Worm (Caenorhabditis elegans) whole organism, young adult: ENCODE data around the gene ras-2.

ENCODE experiments used
- B0019.2 ChIP-seq: fragments of 200-800 bp; sonication (Bioruptor generic); conservative IDR thresholded peaks from 2 replicates; pipeline ENCODE4 v1.3.6; 2022; ENCODE audit warnings: missing genetic modification reagents, missing genetic modification characterization, missing compliant biosample characterization
- B0261.1 ChIP-seq: sonication (generic microtip); optimal IDR thresholded peaks from 2 replicates; lab custom pipeline; 2016; ENCODE audit warnings: mild to moderate bottlenecking, missing genetic modification characterization, moderate library complexity, missing compliant biosample characterization
- B0336.3 ChIP-seq: fragments of 200-800 bp; sonication (Bioruptor generic); IDR thresholded peaks from 2 replicates; pipeline ENCODE4 v1.3.6; 2022; ENCODE audit warnings: missing genetic modification characterization, missing compliant biosample characterization
- F33H1.4 ChIP-seq: fragments of 200-800 bp; sonication (Bioruptor generic); IDR thresholded peaks from 2 replicates; pipeline ENCODE4 v1.3.6; 2022; ENCODE audit warnings: missing genetic modification reagents, missing genetic modification characterization, missing compliant biosample characterization
- F37B4.10 ChIP-seq: fragments of 200-800 bp; sonication (Bioruptor generic); IDR thresholded peaks from 2 replicates; pipeline ENCODE4 v1.3.6; 2022; ENCODE audit warnings: missing genetic modification characterization, missing compliant biosample characterization
- F49E8.2 ChIP-seq: sonication (generic microtip); optimal IDR thresholded peaks from 3 replicates; lab custom pipeline; 2017; ENCODE audit warnings: missing genetic modification characterization, mild to moderate bottlenecking, missing compliant biosample characterization, antibody characterized with exemption, moderate library complexity; ENCODE audit not compliant: insufficient read depth
- F52B5.7 ChIP-seq: sonication (generic microtip); optimal IDR thresholded peaks from 2 replicates; lab custom pipeline; 2016; ENCODE audit warnings: mild to moderate bottlenecking, missing genetic modification characterization, missing compliant biosample characterization
- Y53G8AR.9 ChIP-seq: fragments of 200-800 bp; sonication (Bioruptor generic); conservative IDR thresholded peaks from 2 replicates; pipeline ENCODE4 v1.3.6; 2022; ENCODE audit warnings: missing genetic modification reagents, missing genetic modification characterization, missing compliant biosample characterization
- Y56A3A.18 ChIP-seq: fragments of 200-800 bp; sonication (Bioruptor generic); IDR thresholded peaks from 2 replicates; pipeline ENCODE4 v1.3.6; 2022; ENCODE audit warnings: missing genetic modification reagents, missing genetic modification characterization, missing compliant biosample characterization
- ZK185.1 ChIP-seq: sonication (generic microtip); optimal IDR thresholded peaks from 2 replicates; lab custom pipeline; 2016; ENCODE audit warnings: mild to moderate bottlenecking, missing genetic modification characterization, missing compliant biosample characterization; ENCODE audit not compliant: poor library complexity, severe bottlenecking
- aptf-2 ChIP-seq: fragments of 200-800 bp; sonication (Bioruptor generic); conservative IDR thresholded peaks from 2 replicates; pipeline ENCODE4 v1.3.6; 2022; ENCODE audit warnings: missing genetic modification reagents, missing genetic modification characterization, missing compliant biosample characterization
- attf-5 ChIP-seq: fragments of 200-800 bp; sonication (Bioruptor generic); optimal IDR thresholded peaks from 2 replicates; lab custom pipeline; 2018; ENCODE audit warnings: mild to moderate bottlenecking, missing genetic modification characterization, missing compliant biosample characterization
- bed-2 ChIP-seq: fragments of 200-800 bp; sonication (Bioruptor generic); IDR thresholded peaks from 2 replicates; pipeline ENCODE4 v1.3.6; 2022; ENCODE audit warnings: missing genetic modification reagents, missing genetic modification characterization, missing compliant biosample characterization
- cebp-2 ChIP-seq: fragments of 200-800 bp; sonication (Bioruptor generic); IDR thresholded peaks from 2 replicates; pipeline ENCODE4 v1.3.6; 2022; ENCODE audit warnings: missing genetic modification characterization, missing compliant biosample characterization
- ceh-100 ChIP-seq: fragments of 200-800 bp; sonication (Bioruptor generic); IDR thresholded peaks from 2 replicates; pipeline ENCODE4 v1.3.6; 2022; ENCODE audit warnings: missing genetic modification reagents, missing genetic modification characterization, missing compliant biosample characterization
- ceh-58 ChIP-seq: fragments of 200-800 bp; sonication (Bioruptor generic); IDR thresholded peaks from 2 replicates; pipeline ENCODE4 v1.3.6; 2022; ENCODE audit warnings: missing genetic modification characterization, missing compliant biosample characterization
- dox-1 ChIP-seq: fragments of 200-800 bp; sonication (Bioruptor generic); IDR thresholded peaks from 2 replicates; pipeline ENCODE4 v1.3.6; 2022; ENCODE audit warnings: missing genetic modification reagents, missing genetic modification characterization, missing compliant biosample characterization
- egl-44 ChIP-seq: fragments of 200-800 bp; sonication (Bioruptor generic); IDR thresholded peaks from 2 replicates; pipeline ENCODE4 v1.3.6; 2022; ENCODE audit warnings: missing genetic modification reagents, missing genetic modification characterization, missing compliant biosample characterization
- ets-4 ChIP-seq: fragments of 200-800 bp; sonication (Bioruptor generic); optimal IDR thresholded peaks from 2 replicates; lab custom pipeline; 2018; ENCODE audit warnings: mild to moderate bottlenecking, missing genetic modification characterization, missing compliant biosample characterization
- fkh-3 ChIP-seq: sonication (generic microtip); optimal IDR thresholded peaks from 2 replicates; lab custom pipeline; 2016; ENCODE audit warnings: mild to moderate bottlenecking, missing genetic modification characterization, missing compliant biosample characterization
- him-1 ChIP-seq: sonication (generic microtip); optimal IDR thresholded peaks from 2 replicates; lab custom pipeline; 2016; ENCODE audit warnings: missing genotype, missing genetic modification reagents, missing genetic modification characterization, missing compliant biosample characterization
- hmg-20 ChIP-seq: fragments of 200-800 bp; sonication (Bioruptor generic); IDR thresholded peaks from 2 replicates; pipeline ENCODE4 v1.3.6; 2022; ENCODE audit warnings: missing genetic modification reagents, missing genetic modification characterization, missing compliant biosample characterization
- lag-1 ChIP-seq: fragments of 200-800 bp; sonication (Bioruptor generic); IDR thresholded peaks from 2 replicates; pipeline ENCODE4 v1.3.6; 2022; ENCODE audit warnings: missing genetic modification reagents, missing genetic modification characterization, missing compliant biosample characterization
- let-607 ChIP-seq, 2 experiments: fragments of 200-800 bp in 1 of 2; sonication (Bioruptor generic) in 1 of 2; sonication (generic microtip) in 1 of 2; optimal IDR thresholded peaks; 2 replicates each; lab custom pipeline; 2016 to 2018; ENCODE audit warnings: mild to moderate bottlenecking in 2 of 2, missing compliant biosample characterization in 2 of 2, missing genetic modification characterization in 2 of 2, moderate library complexity in 2 of 2, missing genotype in 1 of 2
- lin-26 ChIP-seq: fragments of 200-800 bp; sonication (Bioruptor generic); IDR thresholded peaks from 2 replicates; pipeline ENCODE4 v1.3.6; 2022; ENCODE audit warnings: missing genetic modification reagents, missing genetic modification characterization, missing compliant biosample characterization
- lin-35 ChIP-seq, 3 experiments: fragments of 150-350 bp in 2 of 3; sonication (generic microtip) in 1 of 3; optimal IDR thresholded peaks; 2 replicates each; lab custom pipeline; 2014 to 2018; ENCODE audit warnings: missing biosample characterization in 3 of 3, missing genetic modification characterization in 3 of 3, missing genetic modification reagents in 3 of 3
- lir-1 ChIP-seq: fragments of 200-800 bp; sonication (Bioruptor generic); conservative IDR thresholded peaks from 2 replicates; pipeline ENCODE4 v1.3.6; 2022; ENCODE audit warnings: missing genetic modification reagents, missing genetic modification characterization, missing compliant biosample characterization
- lsl-1 ChIP-seq: fragments of 200-800 bp; sonication (Bioruptor generic); optimal IDR thresholded peaks from 2 replicates; lab custom pipeline; 2018; ENCODE audit warnings: mild to moderate bottlenecking, missing genetic modification characterization, moderate library complexity, missing compliant biosample characterization
- lsy-27 ChIP-seq: sonication (generic microtip); optimal IDR thresholded peaks from 2 replicates; lab custom pipeline; 2017; ENCODE audit warnings: missing genetic modification characterization, mild to moderate bottlenecking, missing compliant biosample characterization, antibody characterized with exemption, missing genotype, borderline replicate concordance; ENCODE audit not compliant: insufficient read depth
- madf-6 ChIP-seq: fragments of 200-800 bp; sonication (Bioruptor generic); IDR thresholded peaks from 2 replicates; pipeline ENCODE4 v1.3.6; 2022; ENCODE audit warnings: missing genetic modification reagents, missing genetic modification characterization, missing compliant biosample characterization
- mcd-1 ChIP-seq: fragments of 200-800 bp; sonication (Bioruptor generic); IDR thresholded peaks from 2 replicates; pipeline ENCODE4 v1.3.6; 2022; ENCODE audit warnings: missing genetic modification reagents, missing genetic modification characterization, missing compliant biosample characterization
- mel-28 ChIP-seq: sonication (generic microtip); optimal IDR thresholded peaks from 2 replicates; lab custom pipeline; 2016; ENCODE audit warnings: borderline replicate concordance, mild to moderate bottlenecking, missing genetic modification characterization, missing compliant biosample characterization
- nhr-27 ChIP-seq: fragments of 200-800 bp; sonication (Bioruptor generic); optimal IDR thresholded peaks from 2 replicates; lab custom pipeline; 2018; ENCODE audit warnings: mild to moderate bottlenecking, missing genetic modification characterization, moderate library complexity, missing compliant biosample characterization
- pbrm-1 ChIP-seq: fragments of 200-800 bp; sonication (Bioruptor generic); IDR thresholded peaks from 2 replicates; pipeline ENCODE4 v1.3.6; 2022; ENCODE audit warnings: missing genetic modification reagents, missing genetic modification characterization, missing compliant biosample characterization
- rcor-1 ChIP-seq: fragments of 200-800 bp; sonication (Bioruptor generic); IDR thresholded peaks from 2 replicates; pipeline ENCODE4 v1.3.6; 2022; ENCODE audit warnings: missing genetic modification reagents, missing genetic modification characterization, missing compliant biosample characterization
- rec-8 ChIP-seq, 2 experiments: sonication (generic microtip); optimal IDR thresholded peaks; 2 replicates each; lab custom pipeline; 2016; ENCODE audit warnings: mild to moderate bottlenecking in 2 of 2, missing genetic modification characterization in 2 of 2, missing genetic modification reagents in 2 of 2, missing genotype in 2 of 2, missing biosample characterization in 1 of 2, missing compliant biosample characterization in 1 of 2, moderate library complexity in 1 of 2
- sdz-38 ChIP-seq: sonication (generic microtip); optimal IDR thresholded peaks from 2 replicates; lab custom pipeline; 2016; ENCODE audit warnings: missing genotype, missing genetic modification characterization, missing compliant biosample characterization
- snpc-1.3 ChIP-seq: sonication (generic microtip); optimal IDR thresholded peaks from 2 replicates; lab custom pipeline; 2017; ENCODE audit warnings: missing genetic modification characterization, mild to moderate bottlenecking, missing compliant biosample characterization, antibody characterized with exemption, moderate library complexity, missing genotype, missing genetic modification reagents; ENCODE audit not compliant: insufficient read depth
- tbp1 ChIP-seq: fragments of 200-800 bp; sonication (Bioruptor generic); optimal IDR thresholded peaks from 2 replicates; lab custom pipeline; 2018; ENCODE audit warnings: mild to moderate bottlenecking, missing genetic modification characterization, missing compliant biosample characterization
- xnd-1 ChIP-seq: sonication (generic microtip); optimal IDR thresholded peaks from 2 replicates; lab custom pipeline; 2016; ENCODE audit warnings: missing genotype, missing genetic modification reagents, missing genetic modification characterization, missing compliant biosample characterization
- zfh-2 ChIP-seq: fragments of 200-800 bp; sonication (Bioruptor generic); conservative IDR thresholded peaks from 2 replicates; pipeline ENCODE4 v1.3.6; 2022; ENCODE audit warnings: missing genetic modification reagents, missing genetic modification characterization, missing compliant biosample characterization
- ztf-18 ChIP-seq: sonication (generic microtip); optimal IDR thresholded peaks from 2 replicates; lab custom pipeline; 2016; ENCODE audit warnings: missing genotype, mild to moderate bottlenecking, missing genetic modification characterization, missing compliant biosample characterization
- ztf-25 ChIP-seq: fragments of 200-800 bp; sonication (Bioruptor generic); IDR thresholded peaks from 2 replicates; pipeline ENCODE4 v1.3.6; 2022; ENCODE audit warnings: missing genetic modification reagents, missing genetic modification characterization, missing compliant biosample characterization
- ztf-28 ChIP-seq: fragments of 200-800 bp; sonication (Bioruptor generic); IDR thresholded peaks from 2 replicates; pipeline ENCODE4 v1.3.6; 2022; ENCODE audit warnings: missing genetic modification reagents, missing genetic modification characterization, missing compliant biosample characterization

The ras-2 gene

DNA sequence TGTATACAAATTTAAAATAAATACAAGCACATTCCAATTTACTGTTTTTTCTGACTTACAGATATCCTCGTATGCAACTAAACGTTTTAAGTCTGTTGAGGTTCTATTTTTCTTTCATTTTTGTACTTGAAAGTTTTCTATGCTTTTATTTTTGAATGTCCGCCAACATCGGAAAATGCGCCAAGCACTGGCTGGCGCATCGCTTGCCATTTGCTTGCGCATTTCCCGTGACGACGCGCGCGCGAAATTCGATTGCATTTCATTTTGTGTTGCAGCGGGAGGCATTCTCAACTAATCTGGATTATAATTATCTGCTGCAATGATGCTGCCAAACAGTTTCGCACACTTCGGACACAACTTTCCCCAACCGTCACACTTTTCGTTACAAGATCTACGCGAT lies 17.1 kb upstream of the ras-2 start, which contains the start of gene fbxl-2 (continued):
- peak; percentile 59; the same call in 1 of the 2 replicates for TF ChIP-seq B0019.2 (GFP tag; lab: Robert Waterston, UW)
- peak; percentile 35 for TF ChIP-seq ets-4 (GFP tag; lab: Kevin White, UChicago)
- peak; percentile 96 for TF ChIP-seq mcd-1 (GFP tag; lab: Robert Waterston, UW)
- peak; percentile 92 for TF ChIP-seq lir-1 (GFP tag; lab: Robert Waterston, UW)
- peak; percentile 71; the same call in 1 of the 2 replicates for TF ChIP-seq cebp-2 (GFP tag; lab: Robert Waterston, UW)
- TF ChIP-seq B0336.3 (GFP tag; lab: Robert Waterston, UW), result peak; percentile 95
- TF ChIP-seq aptf-2 (GFP tag; lab: Robert Waterston, UW), result no peak
- TF ChIP-seq Y53G8AR.9 (GFP tag; lab: Robert Waterston, UW), result peak; percentile 97
- TF ChIP-seq Y56A3A.18 (GFP tag; lab: Robert Waterston, UW), result peak; percentile 88
- TF ChIP-seq, all 124 proteins: peak for 88

ce11 chrIII:4754001-4754561 lies 14.2 kb upstream of the ras-2 start, which contains the start of the genes rps-0 and rbg-3:
Gene rps-0, minus strand, starts transcription at chrIII:4754051.
Gene rbg-3, plus strand, starts transcription at chrIII:4754424.
- TF ChIP-seq ztf-28 (0 out of 2 replicates have a peak, but pooled peaks have one; percentile 30), rcor-1 (GFP tag; lab: Robert Waterston, UW) (peak; percentile 80), F37B4.10 (GFP tag; lab: Robert Waterston, UW) (no peak), madf-6 (peak; percentile 82), ceh-58 (GFP tag; lab: Robert Waterston, UW) (no peak), ztf-25 (GFP tag; lab: Robert Waterston, UW) (no peak), fkh-3 (tag; lab: Kevin White, UChicago) (no peak), ztf-18 (peak; percentile 90), lin-35 (GFP tag; optimal IDR thresholded peaks at IDR 0.05; lab: Kevin White, UChicago) (peak in 2 of 3 experiments; percentile 64 to 92), F49E8.2 (tag; lab: Kevin White, UChicago) (peak; percentile 74), rec-8 (tag; optimal IDR thresholded peaks at IDR 0.05; lab: Kevin White, UChicago) (no peak), dox-1 (peak; percentile 87), lsy-27 (tag; lab: Kevin White, UChicago) (no peak), B0336.3 (GFP tag; lab: Robert Waterston, UW) (0 out of 2 replicates have a peak, but pooled peaks have one; percentile 35), hmg-20 (GFP tag; lab: Robert Waterston, UW) (no peak), xnd-1 (peak; percentile 20), zfh-2 (GFP tag; lab: Robert Waterston, UW) (no peak), lag-1 (no peak), lsl-1 (GFP tag; lab: Kevin White, UChicago) (peak; percentile 68), let-607 (tag; optimal IDR thresholded peaks at IDR 0.05; lab: Kevin White, UChicago) (peak in 1 of 2 experiments; percentile 74), lin-26 (no peak), ZK185.1 (tag; lab: Kevin White, UChicago) (peak; percentile 86), tbp1 (GFP tag; lab: Kevin White, UChicago) (peak; percentile 64), attf-5 (GFP tag; lab: Kevin White, UChicago) (peak; percentile 93), egl-44 (GFP tag; lab: Robert Waterston, UW) (no peak), snpc-1.3 (peak; percentile 87), F52B5.7 (tag; lab: Kevin White, UChicago) (no peak), B0261.1 (no peak), F33H1.4 (peak; percentile 99), sdz-38 (tag; lab: Kevin White, UChicago) (no peak), nhr-27 (tag; lab: Kevin White, UChicago) (no peak), bed-2 (no peak), pbrm-1 (GFP tag; lab: Robert Waterston, UW) (peak; percentile 77), ceh-100 (GFP tag; lab: Robert Waterston, UW) (peak; percentile 27; the same call in 1 of the 2 replicates), him-1 (tag; lab: Kevin White, UChicago) (peak; percentile 40), mel-28 (tag; lab: Kevin White, UChicago) (no peak), lir-1 (GFP tag; lab: Robert Waterston, UW) (0 out of 2 replicates have a peak, but pooled peaks have one; percentile 22)
